ENCODE assay signal across 5 fruit fly cellular contexts in the genomic region with DNA sequence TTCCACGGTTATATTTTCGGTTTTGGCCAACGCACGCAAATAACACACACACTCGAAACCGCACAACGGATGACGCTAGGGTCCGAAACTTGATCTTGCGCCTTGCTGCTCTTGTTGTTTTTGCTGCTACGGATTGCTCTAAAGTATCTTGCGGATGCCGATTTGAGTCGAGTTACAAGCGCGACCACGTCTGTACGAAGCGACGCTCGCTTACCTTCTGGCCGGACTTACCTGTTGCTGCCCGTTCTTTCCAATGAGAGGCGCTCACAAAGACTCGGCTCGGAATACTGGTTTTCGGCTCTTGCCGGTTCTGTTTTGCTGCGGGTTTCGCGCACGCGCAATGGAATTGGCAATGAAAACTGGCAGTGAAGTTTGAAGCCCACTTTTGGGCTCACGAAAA.
A peak's percentile ranks its signal among the peaks of the same experiment; 100 is the strongest.
TF ChIP-seq lines count a peak whose summit lies in the region.

A gene (minus strand): TSS at position 220 of the 400 bp plus-strand sequence.

- peak; percentile 23 for TF ChIP-seq CTCF in whole organism, embryonic (GFP tag; optimal IDR thresholded peaks at IDR 0.05; lab: Kevin White, UChicago)

TF ChIP-seq in whole organism, adult, 20 proteins besides CTCF, POLR2A, EP300 and RAD21:
- TF ChIP-seq toe (GFP tag; optimal IDR thresholded peaks at IDR 0.05; lab: Kevin White, UChicago) (no peak), Hr96 (GFP tag; optimal IDR thresholded peaks at IDR 0.05; lab: Kevin White, UChicago) (no peak), bab1 (GFP tag; optimal IDR thresholded peaks at IDR 0.05; lab: Kevin White, UChicago) (no peak), tj (GFP tag; optimal IDR thresholded peaks at IDR 0.05; lab: Kevin White, UChicago) (peak; percentile 34)

TF ChIP-seq in whole organism, embryonic, 481 proteins besides CTCF, POLR2A, EP300 and RAD21 (continues in another document):
- TF ChIP-seq CG11723 (GFP tag; optimal IDR thresholded peaks at IDR 0.05; lab: Kevin White, UChicago) (no peak), Opbp (GFP tag; IDR thresholded peaks at IDR 0.05; lab: Robert Waterston, UW; ENCODE audit: partially characterized antibody) (peak; percentile 50; the same call in 1 of the 3 replicates), CG16815 (GFP tag; optimal IDR thresholded peaks at IDR 0.05; lab: Kevin White, UChicago) (no peak), ci (GFP tag; IDR thresholded peaks at IDR 0.05; lab: Robert Waterston, UW) (peak; percentile 52; the same call in 1 of the 3 replicates), HLHmδ (GFP tag; optimal IDR thresholded peaks at IDR 0.05; lab: Kevin White, UChicago) (peak; percentile 27), vvl (GFP tag; IDR thresholded peaks at IDR 0.05; lab: Robert Waterston, UW) (peak; percentile 60; the same call in 1 of the 2 replicates), insv (GFP tag; optimal IDR thresholded peaks at IDR 0.05; lab: Kevin White, UChicago) (peak in 1 of 2 experiments; percentile 81), CG17829 (tag; optimal IDR thresholded peaks at IDR 0.05; lab: Kevin White, UChicago) (peak; percentile 9), ac (GFP tag; optimal IDR thresholded peaks at IDR 0.05; lab: Kevin White, UChicago) (peak; percentile 9), Aef1 (GFP tag; IDR thresholded peaks at IDR 0.05; lab: Robert Waterston, UW) (peak; percentile 12; the same call in 1 of the 3 replicates), CG6175 (GFP tag; IDR thresholded peaks at IDR 0.05; lab: Robert Waterston, UW) (0 out of 3 replicates have a peak, but pooled peaks have one; percentile 44), Jarid2 (GFP tag; optimal IDR thresholded peaks at IDR 0.05; lab: Kevin White, UChicago) (peak; percentile 79), CG18476 (GFP tag; optimal IDR thresholded peaks at IDR 0.05; lab: Kevin White, UChicago) (no peak), Trl (optimal IDR thresholded peaks at IDR 0.05; lab: Kevin White, UChicago) (peak; percentile 16 to 29), Trl (GFP tag; optimal IDR thresholded peaks at IDR 0.05; lab: Kevin White, UChicago) (peak; percentile 5), CG33213 (GFP tag; optimal IDR thresholded peaks at IDR 0.05; lab: Kevin White, UChicago) (no peak), CG2712 (tag; optimal IDR thresholded peaks at IDR 0.05; lab: Kevin White, UChicago) (peak; percentile 20), tio (GFP tag; optimal IDR thresholded peaks at IDR 0.05; lab: Kevin White, UChicago) (no peak), Meics (GFP tag; optimal IDR thresholded peaks at IDR 0.05; lab: Kevin White, UChicago) (no peak)

TF ChIP-seq in whole organism, prepupa, 60 proteins besides CTCF, POLR2A, EP300 and RAD21 (continues in another document):
- TF ChIP-seq topi (GFP tag; optimal IDR thresholded peaks at IDR 0.05; lab: Kevin White, UChicago) = no peak
- TF ChIP-seq Lpt (GFP tag; optimal IDR thresholded peaks at IDR 0.05; lab: Kevin White, UChicago) = peak; percentile 32
- TF ChIP-seq esn (GFP tag; optimal IDR thresholded peaks at IDR 0.05; lab: Kevin White, UChicago) = no peak
- no peak for TF ChIP-seq lz (GFP tag; optimal IDR thresholded peaks at IDR 0.05; lab: Kevin White, UChicago)
- TF ChIP-seq CG6163 (GFP tag; IDR thresholded peaks at IDR 0.05; lab: Robert Waterston, UW) = peak; percentile 51; the same call in 2 of the 3 replicates
- no peak for TF ChIP-seq Ets96B (tag; optimal IDR thresholded peaks at IDR 0.05; lab: Kevin White, UChicago)
- no peak for TF ChIP-seq Sox102F (GFP tag; optimal IDR thresholded peaks at IDR 0.05; lab: Kevin White, UChicago)
- TF ChIP-seq CG15336 (GFP tag; IDR thresholded peaks at IDR 0.05; lab: Robert Waterston, UW) = peak; percentile 55; the same call in 1 of the 2 replicates
- peak; percentile 86 for TF ChIP-seq Eip78C (GFP tag; lab: Kevin White, UChicago)
- TF ChIP-seq CG10631 (GFP tag; optimal IDR thresholded peaks at IDR 0.05; lab: Kevin White, UChicago) = no peak
- TF ChIP-seq dsx (GFP tag; optimal IDR thresholded peaks at IDR 0.05; lab: Kevin White, UChicago; ENCODE audit: poor library complexity, severe bottlenecking) = no peak
- no peak for TF ChIP-seq CG9139 (GFP tag; optimal IDR thresholded peaks at IDR 0.05; lab: Kevin White, UChicago)
- TF ChIP-seq CG1621 (tag; optimal IDR thresholded peaks at IDR 0.05; lab: Kevin White, UChicago) = peak; percentile 91
- no peak for TF ChIP-seq Eip93F (GFP tag; optimal IDR thresholded peaks at IDR 0.05; lab: Kevin White, UChicago)
- TF ChIP-seq OdsH (GFP tag; optimal IDR thresholded peaks at IDR 0.05; lab: Kevin White, UChicago) = no peak
- TF ChIP-seq Gug (GFP tag; IDR thresholded peaks at IDR 0.05; lab: Robert Waterston, UW) = no peak
- TF ChIP-seq CG4318 (GFP tag; optimal IDR thresholded peaks at IDR 0.05; lab: Kevin White, UChicago) = no peak
- no peak for TF ChIP-seq dac (GFP tag; optimal IDR thresholded peaks at IDR 0.05; lab: Kevin White, UChicago)
- TF ChIP-seq CG11762 (GFP tag; optimal IDR thresholded peaks at IDR 0.05; lab: Kevin White, UChicago; ENCODE audit: insufficient read depth) = no peak
- no peak for TF ChIP-seq svp (GFP tag; lab: Kevin White, UChicago)
- peak; percentile 18 for TF ChIP-seq Eip75B (GFP tag; optimal IDR thresholded peaks at IDR 0.05; lab: Kevin White, UChicago)
- TF ChIP-seq achi (GFP tag; optimal IDR thresholded peaks at IDR 0.05; lab: Kevin White, UChicago) = no peak

TF ChIP-seq in whole organism, pupa, 21 proteins besides CTCF, POLR2A, EP300 and RAD21:
- TF ChIP-seq Ets98B (GFP tag; IDR thresholded peaks at IDR 0.05; lab: Robert Waterston, UW) (peak; percentile 58; the same call in 1 of the 2 replicates), rn (GFP tag; IDR thresholded peaks at IDR 0.05; lab: Robert Waterston, UW) (no peak), EcR (GFP tag; optimal IDR thresholded peaks at IDR 0.05; lab: Kevin White, UChicago) (peak; percentile 38), CG13204 (GFP tag; optimal IDR thresholded peaks at IDR 0.05; lab: Kevin White, UChicago) (peak; percentile 35), CG4496 (GFP tag; IDR thresholded peaks at IDR 0.05; lab: Robert Waterston, UW) (peak; percentile 51; the same call in 2 of the 3 replicates), Pif1B (GFP tag; optimal IDR thresholded peaks at IDR 0.05; lab: Kevin White, UChicago) (peak; percentile 38), CG10348 (GFP tag; IDR thresholded peaks at IDR 0.05; lab: Robert Waterston, UW) (no peak)

TF ChIP-seq in whole organism, wandering third instar larva, 38 proteins besides CTCF, POLR2A, EP300 and RAD21:
- no peak for TF ChIP-seq Abd-B (GFP tag; optimal IDR thresholded peaks at IDR 0.05; lab: Kevin White, UChicago)
- no peak for TF ChIP-seq lola (GFP tag; optimal IDR thresholded peaks at IDR 0.05; lab: Kevin White, UChicago)
- TF ChIP-seq Hnf4 (GFP tag; optimal IDR thresholded peaks at IDR 0.05; lab: Kevin White, UChicago) = no peak
- TF ChIP-seq Rel (GFP tag; optimal IDR thresholded peaks at IDR 0.05; lab: Kevin White, UChicago) = no peak
- no peak for TF ChIP-seq Rel (tag; optimal IDR thresholded peaks at IDR 0.05; lab: Kevin White, UChicago)
- no peak for TF ChIP-seq HLH106 (tag; optimal IDR thresholded peaks at IDR 0.05; lab: Kevin White, UChicago)
- no peak for TF ChIP-seq h (GFP tag; optimal IDR thresholded peaks at IDR 0.05; lab: Kevin White, UChicago)
- TF ChIP-seq sv (GFP tag; optimal IDR thresholded peaks at IDR 0.05; lab: Kevin White, UChicago) = no peak
- peak; percentile 53 for TF ChIP-seq Dif (GFP tag; optimal IDR thresholded peaks at IDR 0.05; lab: Kevin White, UChicago; ENCODE audit: partially characterized antibody)
- no peak for TF ChIP-seq Jra (GFP tag; optimal IDR thresholded peaks at IDR 0.05; lab: Kevin White, UChicago)
- no peak for TF ChIP-seq dmrt93B (GFP tag; optimal IDR thresholded peaks at IDR 0.05; lab: Kevin White, UChicago)
- TF ChIP-seq rgr (GFP tag; optimal IDR thresholded peaks at IDR 0.05; lab: Kevin White, UChicago) = no peak
- TF ChIP-seq CrebA (GFP tag; optimal IDR thresholded peaks at IDR 0.05; lab: Kevin White, UChicago; ENCODE audit: borderline replicate concordance) = no peak
- TF ChIP-seq jim (GFP tag; optimal IDR thresholded peaks at IDR 0.05; lab: Kevin White, UChicago) = no peak
- TF ChIP-seq Dfd (GFP tag; optimal IDR thresholded peaks at IDR 0.05; lab: Kevin White, UChicago) = no peak
- no peak for TF ChIP-seq Mio (GFP tag; optimal IDR thresholded peaks at IDR 0.05; lab: Kevin White, UChicago)
- no peak for TF ChIP-seq CG32264 (GFP tag; optimal IDR thresholded peaks at IDR 0.05; lab: Kevin White, UChicago)
- no peak for TF ChIP-seq woc (GFP tag; optimal IDR thresholded peaks at IDR 0.05; lab: Kevin White, UChicago)
- peak in 1 of 2 experiments; percentile 5 for TF ChIP-seq dl (GFP tag; optimal IDR thresholded peaks at IDR 0.05; lab: Kevin White, UChicago; ENCODE audit: insufficient read depth in 1 of 2, partially characterized antibody in 2 of 2)
- TF ChIP-seq psq (GFP tag; optimal IDR thresholded peaks at IDR 0.05; lab: Kevin White, UChicago) = peak; percentile 87
- no peak for TF ChIP-seq br (GFP tag; optimal IDR thresholded peaks at IDR 0.05; lab: Kevin White, UChicago)
- no peak for TF ChIP-seq usp (GFP tag; optimal IDR thresholded peaks at IDR 0.05; lab: Kevin White, UChicago)
- no peak for TF ChIP-seq N (GFP tag; optimal IDR thresholded peaks at IDR 0.05; lab: Kevin White, UChicago)
- peak; percentile 46 for TF ChIP-seq Hr83 (GFP tag; optimal IDR thresholded peaks at IDR 0.05; lab: Kevin White, UChicago; ENCODE audit: poor library complexity, severe bottlenecking)
- TF ChIP-seq OdsH (GFP tag; optimal IDR thresholded peaks at IDR 0.05; lab: Kevin White, UChicago) = no peak
- no peak for TF ChIP-seq ey (GFP tag; optimal IDR thresholded peaks at IDR 0.05; lab: Kevin White, UChicago)
- TF ChIP-seq pan (optimal IDR thresholded peaks at IDR 0.05; lab: Kevin White, UChicago) = no peak
- no peak for TF ChIP-seq Sp1 (GFP tag; optimal IDR thresholded peaks at IDR 0.05; lab: Kevin White, UChicago)
- TF ChIP-seq Vsx2 (GFP tag; optimal IDR thresholded peaks at IDR 0.05; lab: Kevin White, UChicago; ENCODE audit: partially characterized antibody) = peak; percentile 47
- TF ChIP-seq brk (GFP tag; optimal IDR thresholded peaks at IDR 0.05; lab: Kevin White, UChicago) = no peak
- TF ChIP-seq fru (GFP tag; optimal IDR thresholded peaks at IDR 0.05; lab: Kevin White, UChicago) = no peak
- TF ChIP-seq sage (GFP tag; optimal IDR thresholded peaks at IDR 0.05; lab: Kevin White, UChicago) = no peak
- no peak for TF ChIP-seq tai (GFP tag; optimal IDR thresholded peaks at IDR 0.05; lab: Kevin White, UChicago)
- no peak for TF ChIP-seq GATAd (GFP tag; optimal IDR thresholded peaks at IDR 0.05; lab: Kevin White, UChicago)
- no peak for TF ChIP-seq foxo (GFP tag; optimal IDR thresholded peaks at IDR 0.05; lab: Kevin White, UChicago)
- no peak for TF ChIP-seq CG9705 (GFP tag; optimal IDR thresholded peaks at IDR 0.05; lab: Kevin White, UChicago)
- no peak for TF ChIP-seq dsf (GFP tag; optimal IDR thresholded peaks at IDR 0.05; lab: Kevin White, UChicago; ENCODE audit: borderline replicate concordance)
- TF ChIP-seq Myc (optimal IDR thresholded peaks at IDR 0.05; lab: Kevin White, UChicago) = peak; percentile 50
- TF ChIP-seq Hr78 (GFP tag; optimal IDR thresholded peaks at IDR 0.05; lab: Kevin White, UChicago) = no peak
